Fruit fly (Drosophila melanogaster): Measurements from ENCODE around the gene CG5885.

The CG5885 gene

DNA sequence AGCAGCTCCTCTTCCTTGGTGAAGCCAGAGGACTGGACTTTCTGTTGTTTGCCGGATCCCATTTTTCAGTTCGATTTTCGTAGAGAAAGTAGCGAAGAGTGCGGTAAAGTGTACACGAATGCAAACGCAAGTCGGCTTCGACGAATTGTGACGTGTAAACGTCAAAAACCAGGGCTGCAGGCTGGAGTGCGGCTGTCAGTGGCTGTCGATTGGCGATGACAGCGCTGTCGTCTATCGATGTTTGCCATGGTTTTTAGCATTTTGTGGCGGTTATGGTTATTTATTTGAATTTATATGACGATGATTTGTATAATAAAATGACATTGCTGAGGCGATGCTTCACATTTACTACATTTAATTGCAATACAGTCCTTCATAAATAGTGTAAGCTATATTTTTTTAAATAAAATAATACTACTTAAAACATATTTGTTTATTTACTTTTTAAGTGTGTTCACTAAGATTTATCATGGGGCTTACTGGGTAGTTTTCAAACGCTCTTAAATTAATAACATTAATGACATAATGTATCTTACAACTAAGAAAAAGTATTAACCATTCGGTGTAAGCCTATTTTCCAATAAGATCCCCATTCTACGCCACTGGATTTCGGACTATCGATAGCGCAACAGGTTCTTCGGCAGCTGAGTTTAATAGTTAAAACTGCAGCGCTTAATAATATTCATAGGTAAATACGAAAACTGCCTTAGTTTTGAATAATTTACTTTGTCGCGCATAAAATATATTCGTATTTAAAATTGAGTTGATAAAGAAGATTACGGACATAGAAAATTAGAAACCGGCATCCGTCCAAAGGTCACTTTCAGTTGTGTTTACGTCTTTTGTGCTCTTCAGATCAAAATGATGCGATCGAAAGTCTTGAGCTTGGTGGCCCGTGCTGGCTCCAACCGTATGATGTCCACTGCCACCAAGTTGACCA, at the start of gene CG5885, which contains the start of gene CG4598 (continued):
- TF ChIP-seq CG2202 (tag; optimal IDR thresholded peaks at IDR 0.05) (peak; percentile 47), CG7963 (GFP tag; IDR thresholded peaks at IDR 0.05; ENCODE audit: partially characterized antibody) (peak; percentile 29; the same call in 1 of the 3 replicates), CG14014 (GFP tag; IDR thresholded peaks at IDR 0.05) (peak; percentile 59), CG31224 (GFP tag; IDR thresholded peaks at IDR 0.05) (no peak), CG9876 (GFP tag; optimal IDR thresholded peaks at IDR 0.05) (no peak), CG5180 (GFP tag; optimal IDR thresholded peaks at IDR 0.05) (peak; percentile 48), lmd (GFP tag; IDR thresholded peaks at IDR 0.05) (peak; percentile 60; the same call in 1 of the 2 replicates), jing (GFP tag; optimal IDR thresholded peaks at IDR 0.05) (peak; percentile 50), shn (GFP tag; optimal IDR thresholded peaks at IDR 0.05) (peak; percentile 9), CG12942 (GFP tag; optimal IDR thresholded peaks at IDR 0.05) (peak; percentile 63), exex (tag; optimal IDR thresholded peaks at IDR 0.05) (peak; percentile 44), CG11696 (GFP tag; IDR thresholded peaks at IDR 0.05) (0 out of 2 replicates have a peak, but pooled peaks have one; percentile 28), CG1233 (GFP tag; optimal IDR thresholded peaks at IDR 0.05) (peak; percentile 0), Vsx1 (GFP tag; optimal IDR thresholded peaks at IDR 0.05) (no peak), ac (GFP tag; optimal IDR thresholded peaks at IDR 0.05) (no peak), hth (optimal IDR thresholded peaks at IDR 0.05) (no peak), nom (GFP tag; optimal IDR thresholded peaks at IDR 0.05) (peak; percentile 96), Camta (GFP tag; optimal IDR thresholded peaks at IDR 0.05) (no peak), tna (GFP tag; IDR thresholded peaks at IDR 0.05; ENCODE audit: partially characterized antibody) (peak; percentile 48), CG3726 (GFP tag; IDR thresholded peaks at IDR 0.05) (0 out of 3 replicates have a peak, but pooled peaks have one; percentile 45), ara (GFP tag; IDR thresholded peaks at IDR 0.05) (peak; percentile 35; the same call in 1 of the 2 replicates), CG6689 (GFP tag; IDR thresholded peaks at IDR 0.05) (peak; percentile 43; the same call in 1 of the 2 replicates), yki (optimal IDR thresholded peaks at IDR 0.05) (no peak), zfh1 (GFP tag; IDR thresholded peaks at IDR 0.05) (peak; percentile 69), scrt (GFP tag; optimal IDR thresholded peaks at IDR 0.05) (peak; percentile 78), Nf-YB (GFP tag; optimal IDR thresholded peaks at IDR 0.05) (peak; percentile 42), Scr (GFP tag; IDR thresholded peaks at IDR 0.05; ENCODE audit: partially characterized antibody) (peak; percentile 75), CG7271 (tag; optimal IDR thresholded peaks at IDR 0.05) (no peak), CG13775 (GFP tag; optimal IDR thresholded peaks at IDR 0.05) (peak; percentile 72), wor (GFP tag; IDR thresholded peaks at IDR 0.05) (0 out of 2 replicates have a peak, but pooled peaks have one; percentile 19), CG2889 (GFP tag; IDR thresholded peaks at IDR 0.05) (0 out of 3 replicates have a peak, but pooled peaks have one; percentile 28), B-H2 (GFP tag; optimal IDR thresholded peaks at IDR 0.05) (peak; percentile 50), sob (GFP tag; IDR thresholded peaks at IDR 0.05) (peak; percentile 47; the same call in 1 of the 2 replicates), Optix (GFP tag; IDR thresholded peaks at IDR 0.05) (peak; percentile 19; the same call in 1 of the 3 replicates), br (optimal IDR thresholded peaks at IDR 0.05) (no peak), pfk (GFP tag; optimal IDR thresholded peaks at IDR 0.05) (no peak), MTF-1 (GFP tag; optimal IDR thresholded peaks at IDR 0.05; ENCODE audit: borderline replicate concordance) (no peak), Oli (tag; optimal IDR thresholded peaks at IDR 0.05) (peak; percentile 62), croc (GFP tag; conservative IDR thresholded peaks at IDR 0.05) (0 out of 3 replicates have a peak, but pooled peaks have one; percentile 25), CG9437 (GFP tag; optimal IDR thresholded peaks at IDR 0.05) (peak; percentile 53), nau (GFP tag; optimal IDR thresholded peaks at IDR 0.05) (no peak), MESR4 (GFP tag; optimal IDR thresholded peaks at IDR 0.05) (peak; percentile 97), caup (GFP tag; optimal IDR thresholded peaks at IDR 0.05; ENCODE audit: severe bottlenecking) (peak; percentile 59), CG17359 (tag; optimal IDR thresholded peaks at IDR 0.05) (peak; percentile 49), CG8944 (GFP tag; optimal IDR thresholded peaks at IDR 0.05) (peak; percentile 9), CG1024 (GFP tag; IDR thresholded peaks at IDR 0.05) (peak; percentile 42), Gsc (GFP tag; IDR thresholded peaks at IDR 0.05) (no peak), ind (GFP tag; optimal IDR thresholded peaks at IDR 0.05) (peak; percentile 59)
